Worm (Caenorhabditis elegans) whole organism, L4 larva: ENCODE data around the gene BE10.4.

Experiments used
- R02D3.7 ChIP-seq: fragments of 150-350 bp; sonication (generic microtip); optimal IDR thresholded peaks from 3 replicates; lab custom pipeline; 2014; ENCODE audit warnings: missing biosample characterization, missing genetic modification characterization
- duxl-1 ChIP-seq: sonication (generic microtip); optimal IDR thresholded peaks from 2 replicates; lab custom pipeline; 2016; ENCODE audit warnings: mild to moderate bottlenecking, missing genetic modification characterization, moderate library complexity, missing compliant biosample characterization; ENCODE audit not compliant: poor library complexity
- nhr-111 ChIP-seq: fragments of 200-800 bp; sonication (Bioruptor generic); optimal IDR thresholded peaks from 2 replicates; lab custom pipeline; 2018; ENCODE audit warnings: mild to moderate bottlenecking, missing genetic modification characterization, missing compliant biosample characterization
- nhr-48 ChIP-seq: sonication (generic microtip); optimal IDR thresholded peaks from 2 replicates; lab custom pipeline; 2016; ENCODE audit warnings: mild to moderate bottlenecking, missing genetic modification characterization, missing compliant biosample characterization

- no peak for TF ChIP-seq nhr-111 (GFP tag; lab: Kevin White, UChicago)
- no peak for TF ChIP-seq nhr-48 (tag; lab: Kevin White, UChicago)
- TF ChIP-seq R02D3.7 (tag; lab: Kevin White, UChicago), result no peak
- no peak for TF ChIP-seq duxl-1 (tag; lab: Kevin White, UChicago)
Observed at ce11 chrIII:12847623-12848022, 34.3 kb downstream of the BE10.4 start.
